Fruit fly (Drosophila melanogaster): ENCODE measurements around the gene CG31546.
A peak's percentile ranks its signal among the peaks of the same experiment; 100 is the strongest.

Gene CG31546

DNA sequence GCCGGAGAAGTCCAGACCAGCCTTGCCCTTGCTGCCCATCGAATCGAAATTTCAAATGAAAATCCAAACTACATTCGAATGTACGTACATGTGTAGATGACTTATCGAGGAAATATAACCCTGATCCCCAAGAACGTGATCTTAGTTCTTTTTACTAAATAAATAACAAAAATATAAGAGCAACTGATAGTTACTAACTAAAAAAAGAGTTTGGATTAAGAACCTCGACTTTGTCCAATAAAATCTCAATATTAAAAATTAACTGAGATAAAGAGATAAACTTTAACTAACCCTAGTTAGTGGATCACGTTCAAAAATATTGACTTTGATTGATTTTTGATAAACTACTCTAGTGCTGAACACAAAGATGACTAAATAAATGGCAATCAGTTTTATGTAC is at the start of gene CG31546:
Gene CG31546, minus strand, starts transcription at position 101 of the 400 bp plus-strand sequence.
- TF ChIP-seq CG8159 (tag; optimal IDR thresholded peaks at IDR 0.05), result no peak
- no peak for TF ChIP-seq CG4496 (GFP tag; IDR thresholded peaks at IDR 0.05)
- no peak for TF ChIP-seq CG10348 (GFP tag; IDR thresholded peaks at IDR 0.05)

DNA sequence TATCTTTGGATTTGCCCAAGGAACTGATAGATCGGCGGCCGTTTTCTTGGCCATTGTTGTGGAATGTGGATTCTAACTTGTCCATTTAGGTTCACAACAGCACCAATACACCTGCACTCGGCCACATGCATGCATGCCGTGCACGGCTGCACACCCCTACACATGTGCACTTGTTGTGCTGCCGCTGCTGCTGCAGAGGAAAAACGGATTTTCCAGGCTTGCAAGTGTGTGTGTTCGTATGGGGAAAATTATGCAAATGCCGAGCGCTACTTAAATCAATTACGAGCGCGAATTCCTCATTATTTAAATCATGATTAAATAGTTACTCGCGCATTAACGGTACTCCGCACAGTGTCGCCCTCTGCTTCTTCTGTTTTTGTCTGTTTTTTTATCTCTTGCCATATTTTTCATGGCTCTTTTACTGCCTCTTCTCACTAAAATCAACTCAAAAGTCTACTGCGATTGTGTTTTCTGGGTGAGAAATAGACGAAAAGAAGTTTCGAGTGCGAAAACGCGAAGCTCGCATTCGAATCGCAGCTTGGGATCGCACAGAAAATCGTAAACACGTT is 49.2 kb upstream of the CG31546 start:
- no peak for TF ChIP-seq rn (GFP tag; IDR thresholded peaks at IDR 0.05)
- 0 out of 3 replicates have a peak, but pooled peaks have one; percentile 9 for TF ChIP-seq CG4496 (GFP tag; IDR thresholded peaks at IDR 0.05)
- no peak for TF ChIP-seq CG17806 (tag; optimal IDR thresholded peaks at IDR 0.05)
- no peak for TF ChIP-seq EcR (GFP tag; optimal IDR thresholded peaks at IDR 0.05)

DNA sequence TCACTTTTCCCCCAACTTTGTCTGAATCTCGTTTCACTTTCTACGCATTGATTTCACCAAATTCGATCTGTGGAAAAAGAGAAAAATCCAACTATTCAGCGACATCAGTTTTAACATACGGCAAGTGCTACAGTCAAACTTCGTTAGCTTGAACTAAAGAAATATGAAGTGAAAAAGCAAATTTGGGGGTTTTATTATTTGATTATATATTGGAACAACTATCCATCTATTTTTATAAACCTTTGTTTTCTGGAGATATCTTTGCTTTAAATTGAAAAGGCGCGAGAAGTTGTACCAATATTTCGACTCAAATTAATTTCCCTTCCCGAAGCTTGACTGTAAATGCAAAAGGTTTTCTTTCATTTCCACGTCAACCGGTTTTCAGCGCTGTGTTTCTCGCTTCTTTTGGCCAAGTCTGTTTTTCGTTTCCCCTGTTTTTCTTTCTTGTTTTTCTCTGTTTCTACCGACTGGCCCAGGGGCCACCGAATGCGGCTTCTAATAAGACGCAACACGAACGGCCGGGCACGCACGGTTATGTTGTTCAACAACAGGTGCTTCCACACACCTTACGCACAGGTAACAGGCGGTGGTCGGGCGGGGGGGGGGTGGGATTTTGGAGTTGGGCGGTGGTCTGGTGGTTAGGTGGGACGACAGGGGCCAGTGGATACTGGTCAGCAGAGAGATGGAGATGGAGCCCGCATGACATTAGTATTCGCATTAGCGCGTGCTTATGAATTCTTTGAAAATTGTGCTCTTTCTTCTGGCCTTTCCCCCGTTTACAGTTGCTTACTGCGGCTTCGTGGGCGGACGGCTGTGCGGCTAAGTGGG is 47.7 kb upstream of the CG31546 start:
- TF ChIP-seq CG9948 (tag; optimal IDR thresholded peaks at IDR 0.05) (peak; percentile 37), CG8301 (tag; optimal IDR thresholded peaks at IDR 0.05) (peak; percentile 85), Ets98B (GFP tag; IDR thresholded peaks at IDR 0.05) (peak; percentile 86), CG4496 (GFP tag; IDR thresholded peaks at IDR 0.05) (peak; percentile 84), CG12605 (GFP tag; IDR thresholded peaks at IDR 0.05) (peak; percentile 71), Pif1B (GFP tag; optimal IDR thresholded peaks at IDR 0.05) (peak; percentile 70), CG13204 (GFP tag; optimal IDR thresholded peaks at IDR 0.05) (no peak), fd96Ca (GFP tag; IDR thresholded peaks at IDR 0.05) (peak; percentile 42; the same call in 1 of the 3 replicates), CG34367 (tag; optimal IDR thresholded peaks at IDR 0.05) (no peak), CG17806 (tag; optimal IDR thresholded peaks at IDR 0.05) (peak; percentile 40), rn (GFP tag; IDR thresholded peaks at IDR 0.05) (peak; percentile 40; the same call in 1 of the 2 replicates), Snoo (tag; optimal IDR thresholded peaks at IDR 0.05) (no peak), Pif1A (GFP tag; optimal IDR thresholded peaks at IDR 0.05) (no peak), CG8159 (tag; optimal IDR thresholded peaks at IDR 0.05) (no peak), CG14655 (GFP tag; optimal IDR thresholded peaks at IDR 0.05) (peak; percentile 86), D1 (tag; optimal IDR thresholded peaks at IDR 0.05) (no peak), gl (tag; optimal IDR thresholded peaks at IDR 0.05) (no peak), CG15710 (tag; optimal IDR thresholded peaks at IDR 0.05) (no peak), EcR (GFP tag; optimal IDR thresholded peaks at IDR 0.05) (no peak), CG10348 (GFP tag; IDR thresholded peaks at IDR 0.05) (no peak), CG32121 (GFP tag; IDR thresholded peaks at IDR 0.05) (peak; percentile 79)

DNA sequence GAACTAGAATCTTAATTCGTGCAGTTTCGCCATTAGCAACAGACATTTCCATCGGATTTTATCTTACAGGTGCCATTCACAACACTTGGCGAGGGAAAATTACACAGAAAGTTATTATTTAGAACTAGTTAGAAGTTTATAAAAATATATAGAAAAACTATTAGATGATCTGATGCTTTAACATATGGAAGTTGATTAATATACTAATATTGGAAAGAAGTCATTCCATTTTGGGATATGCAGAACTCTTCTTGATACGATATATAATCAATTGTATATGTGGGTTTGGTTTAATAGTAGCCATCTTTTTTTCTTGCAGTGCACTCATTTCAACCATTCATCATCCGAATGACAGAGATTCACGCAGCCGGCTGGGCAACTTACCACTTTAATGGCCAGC is 46.8 kb upstream of the CG31546 start:
- peak; percentile 54 for TF ChIP-seq CG8301 (tag; optimal IDR thresholded peaks at IDR 0.05)
- TF ChIP-seq CG34367 (tag; optimal IDR thresholded peaks at IDR 0.05), result no peak

DNA sequence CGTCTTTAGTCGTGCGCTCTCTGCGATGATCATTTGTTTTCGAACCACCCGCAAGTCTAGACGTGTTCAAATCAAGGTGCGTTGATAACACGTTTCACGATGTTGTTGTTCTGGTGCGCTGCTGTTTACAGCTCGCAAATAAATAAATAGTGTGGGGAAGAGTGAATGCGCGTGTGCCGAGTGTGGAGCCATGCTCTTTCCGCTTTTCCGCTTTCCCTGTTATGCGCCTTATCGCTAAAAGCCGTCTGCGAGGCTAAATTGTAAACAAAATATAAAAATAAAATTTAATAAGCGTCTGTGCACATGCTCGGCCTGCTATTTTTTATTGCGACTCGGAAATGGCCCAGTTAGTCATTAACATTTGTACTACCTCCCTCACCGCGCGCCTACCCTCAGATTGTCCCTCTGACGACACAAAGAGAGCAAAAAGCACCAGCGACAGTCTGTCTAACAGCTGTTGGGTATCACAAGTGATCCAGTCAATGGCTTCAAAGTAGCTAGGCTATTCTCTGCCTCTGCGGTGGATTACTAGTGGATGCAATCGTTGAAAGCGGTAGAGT is 37.3 kb upstream of the CG31546 start:
- TF ChIP-seq Ets98B (GFP tag; IDR thresholded peaks at IDR 0.05) (no peak), Snoo (tag; optimal IDR thresholded peaks at IDR 0.05) (peak; percentile 15), CG4496 (GFP tag; IDR thresholded peaks at IDR 0.05) (peak; percentile 57; the same call in 2 of the 3 replicates), fd96Ca (GFP tag; IDR thresholded peaks at IDR 0.05) (peak; percentile 46; the same call in 2 of the 3 replicates), CG12605 (GFP tag; IDR thresholded peaks at IDR 0.05) (peak; percentile 33; the same call in 1 of the 2 replicates), CG10348 (GFP tag; IDR thresholded peaks at IDR 0.05) (no peak), CG34367 (tag; optimal IDR thresholded peaks at IDR 0.05) (no peak), CG15710 (tag; optimal IDR thresholded peaks at IDR 0.05) (no peak), rn (GFP tag; IDR thresholded peaks at IDR 0.05) (no peak), CG17806 (tag; optimal IDR thresholded peaks at IDR 0.05) (no peak), CG8301 (tag; optimal IDR thresholded peaks at IDR 0.05) (peak; percentile 21), CG8159 (tag; optimal IDR thresholded peaks at IDR 0.05) (no peak), Pif1B (GFP tag; optimal IDR thresholded peaks at IDR 0.05) (peak; percentile 54), CG14655 (GFP tag; optimal IDR thresholded peaks at IDR 0.05) (no peak), CG32121 (GFP tag; IDR thresholded peaks at IDR 0.05) (peak; percentile 68), CG13204 (GFP tag; optimal IDR thresholded peaks at IDR 0.05) (no peak), gl (tag; optimal IDR thresholded peaks at IDR 0.05) (peak; percentile 56), D1 (tag; optimal IDR thresholded peaks at IDR 0.05) (no peak)

DNA sequence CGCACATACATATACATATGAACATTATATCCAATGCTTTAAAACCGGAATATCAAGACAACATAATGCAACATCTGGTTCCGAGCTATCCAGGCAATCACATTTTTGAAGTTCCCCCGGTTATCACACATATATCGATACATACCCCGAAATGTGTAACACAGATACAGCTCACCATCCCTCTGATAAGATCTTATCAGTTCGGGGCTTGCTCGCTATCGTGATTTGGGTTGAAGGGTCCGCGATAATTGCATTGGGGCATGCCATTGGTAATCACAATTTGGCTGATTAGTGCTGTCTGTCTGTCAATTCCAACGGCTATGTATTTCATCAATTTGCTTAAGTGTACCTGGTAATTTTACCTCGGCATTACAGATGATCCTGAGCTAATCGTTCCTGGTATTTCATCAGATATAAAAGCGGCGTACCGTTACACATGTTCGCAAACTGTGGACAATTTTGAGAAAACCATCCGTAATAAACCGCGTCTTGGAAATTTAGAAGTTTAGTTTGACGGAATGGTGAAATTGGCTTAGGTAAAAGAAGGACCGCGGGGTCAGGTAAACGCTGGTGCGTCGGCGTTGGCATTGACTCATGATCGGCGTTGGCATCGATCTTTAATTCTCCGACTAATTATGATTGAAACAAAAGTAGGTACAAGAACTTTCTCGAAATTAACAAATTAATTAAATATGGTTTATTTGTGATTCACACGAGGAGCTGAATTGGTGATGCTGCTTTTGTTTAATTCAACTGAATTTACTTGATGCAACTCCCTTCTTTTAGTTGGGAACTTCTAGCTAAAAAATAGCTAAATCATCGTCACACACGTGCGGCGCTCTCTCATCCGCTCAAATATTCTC is 36.6 kb upstream of the CG31546 start:
- no peak for TF ChIP-seq CG17806 (tag; optimal IDR thresholded peaks at IDR 0.05)
- TF ChIP-seq D1 (tag; optimal IDR thresholded peaks at IDR 0.05), result no peak
- no peak for TF ChIP-seq rn (GFP tag; IDR thresholded peaks at IDR 0.05)

Measured in whole organism, pupa.